Fruit fly (Drosophila melanogaster) whole organism, pupa: ENCODE results near the gene jb.
A peak's percentile ranks its signal among the peaks of the same experiment; 100 is the strongest.

Experiments
- CG10348 ChIP-seq: fragments of 200-800 bp; sonication (Bioruptor generic); IDR thresholded peaks from 2 replicates; pipeline ENCODE4 v1.3.6; 2022; ENCODE audit warnings: missing biosample characterization, missing genetic modification characterization
- CG12605 ChIP-seq: fragments of 200-800 bp; sonication (Bioruptor generic); IDR thresholded peaks from 2 replicates; pipeline ENCODE4 v1.3.6; 2022; ENCODE audit warnings: missing biosample characterization, missing genetic modification characterization
- CG13204 ChIP-seq: fragments of 200-800 bp; sonication (Bioruptor generic); optimal IDR thresholded peaks from 2 replicates; lab custom pipeline; 2018; ENCODE audit warnings: missing biosample characterization, mild to moderate bottlenecking, missing genetic modification characterization, moderate library complexity
- CG14655 ChIP-seq: fragments of 200-800 bp; sonication (Bioruptor generic); optimal IDR thresholded peaks from 3 replicates; lab custom pipeline; 2017; ENCODE audit warnings: mild to moderate bottlenecking, missing biosample characterization, missing genetic modification reagents, missing genetic modification characterization
- CG15710 ChIP-seq: fragments of 200-800 bp; sonication (Bioruptor generic); optimal IDR thresholded peaks from 2 replicates; lab custom pipeline; 2018; ENCODE audit warnings: missing biosample characterization, mild to moderate bottlenecking, missing genetic modification characterization, moderate library complexity
- CG17806 ChIP-seq: fragments of 200-800 bp; sonication (Bioruptor generic); optimal IDR thresholded peaks from 2 replicates; lab custom pipeline; 2018; ENCODE audit warnings: missing biosample characterization, mild to moderate bottlenecking, missing genetic modification characterization, moderate library complexity
- CG32121 ChIP-seq: fragments of 200-800 bp; sonication (Bioruptor generic); IDR thresholded peaks from 2 replicates; pipeline ENCODE4 v1.3.6; 2022; ENCODE audit warnings: missing biosample characterization, missing genetic modification characterization
- CG34367 ChIP-seq: fragments of 200-800 bp; sonication (Bioruptor generic); optimal IDR thresholded peaks from 2 replicates; lab custom pipeline; 2018; ENCODE audit warnings: missing biosample characterization, mild to moderate bottlenecking, missing genetic modification characterization
- CG4496 ChIP-seq: fragments of 200-800 bp; sonication (Bioruptor generic); IDR thresholded peaks from 3 replicates; pipeline ENCODE4 v1.3.6; 2022; ENCODE audit warnings: missing biosample characterization, missing genetic modification characterization
- CG8159 ChIP-seq: fragments of 200-800 bp; sonication (Bioruptor generic); optimal IDR thresholded peaks from 3 replicates; lab custom pipeline; 2018; ENCODE audit warnings: missing biosample characterization, mild to moderate bottlenecking, missing genetic modification characterization, moderate library complexity
- CG8301 ChIP-seq: fragments of 200-800 bp; sonication (Bioruptor generic); optimal IDR thresholded peaks from 2 replicates; lab custom pipeline; 2018; ENCODE audit warnings: missing biosample characterization, mild to moderate bottlenecking, missing genetic modification characterization
- CG9948 ChIP-seq: fragments of 200-800 bp; sonication (Bioruptor generic); optimal IDR thresholded peaks from 2 replicates; lab custom pipeline; 2018; ENCODE audit warnings: missing biosample characterization, mild to moderate bottlenecking, missing genetic modification characterization, moderate library complexity
- D1 ChIP-seq: fragments of 200-800 bp; sonication (Bioruptor generic); optimal IDR thresholded peaks from 2 replicates; lab custom pipeline; 2018; ENCODE audit warnings: missing biosample characterization, mild to moderate bottlenecking, missing genetic modification characterization, moderate library complexity
- EcR ChIP-seq: fragments of 200-800 bp; sonication (Bioruptor generic); optimal IDR thresholded peaks from 3 replicates; lab custom pipeline; 2019; ENCODE audit warnings: missing biosample characterization, missing genetic modification characterization, mild to moderate bottlenecking, moderate library complexity, missing genetic modification reagents
- Ets98B ChIP-seq: fragments of 200-800 bp; sonication (Bioruptor generic); IDR thresholded peaks from 2 replicates; pipeline ENCODE4 v1.3.6; 2022; ENCODE audit warnings: missing biosample characterization, missing genetic modification characterization
- Pif1A ChIP-seq: fragments of 200-800 bp; sonication (Bioruptor generic); optimal IDR thresholded peaks from 3 replicates; lab custom pipeline; 2016; ENCODE audit warnings: missing biosample characterization, missing genetic modification characterization
- Pif1B ChIP-seq: fragments of 200-800 bp; sonication (Bioruptor generic); optimal IDR thresholded peaks from 3 replicates; lab custom pipeline; 2016; ENCODE audit warnings: missing biosample characterization, missing genetic modification characterization
- Snoo ChIP-seq: fragments of 200-800 bp; sonication (Bioruptor generic); optimal IDR thresholded peaks from 3 replicates; lab custom pipeline; 2017; ENCODE audit warnings: missing biosample characterization, mild to moderate bottlenecking, missing genetic modification characterization, inconsistent platforms
- fd96Ca ChIP-seq: fragments of 200-800 bp; sonication (Bioruptor generic); IDR thresholded peaks from 3 replicates; pipeline ENCODE4 v1.3.6; 2022; ENCODE audit warnings: missing biosample characterization, missing genetic modification characterization
- gl ChIP-seq: fragments of 200-800 bp; sonication (Bioruptor generic); optimal IDR thresholded peaks from 2 replicates; lab custom pipeline; 2018; ENCODE audit warnings: missing biosample characterization, mild to moderate bottlenecking, missing genetic modification characterization
- rn ChIP-seq: fragments of 200-800 bp; sonication (Bioruptor generic); IDR thresholded peaks from 2 replicates; pipeline ENCODE4 v1.3.6; 2022; ENCODE audit warnings: missing biosample characterization, missing genetic modification characterization

The jb gene

dm6 chrX:20390706-20391105 lies at the start of gene jb:
TSS of gene jb (minus strand) at chrX:20390806.
- no peak for TF ChIP-seq gl (tag; lab: Kevin White, UChicago)
- TF ChIP-seq CG32121, result no peak
- TF ChIP-seq Ets98B (GFP tag; lab: Robert Waterston, UW), result no peak
- TF ChIP-seq CG8301, result no peak
- no peak for TF ChIP-seq CG8159 (tag; lab: Kevin White, UChicago)
- TF ChIP-seq CG15710, result no peak
- TF ChIP-seq fd96Ca, result no peak
- TF ChIP-seq CG34367 (tag; lab: Kevin White, UChicago), result no peak
- no peak for TF ChIP-seq CG12605 (GFP tag; lab: Robert Waterston, UW)
- no peak for TF ChIP-seq Pif1B (GFP tag; lab: Kevin White, UChicago)
- no peak for TF ChIP-seq rn (GFP tag; lab: Robert Waterston, UW)
- TF ChIP-seq CG14655 (GFP tag; lab: Kevin White, UChicago), result no peak

dm6 chrX:20436866-20437265 lies 46.3 kb upstream of the jb start:
- TF ChIP-seq CG8301 (no peak), CG10348 (GFP tag; lab: Robert Waterston, UW) (no peak), fd96Ca (no peak), Pif1B (GFP tag; lab: Kevin White, UChicago) (no peak), CG14655 (GFP tag; lab: Kevin White, UChicago) (no peak), CG9948 (tag; lab: Kevin White, UChicago) (no peak), CG4496 (GFP tag; lab: Robert Waterston, UW) (no peak), EcR (no peak), Ets98B (GFP tag; lab: Robert Waterston, UW) (no peak), CG17806 (tag; lab: Kevin White, UChicago) (no peak), Snoo (tag; lab: Kevin White, UChicago) (no peak), gl (tag; lab: Kevin White, UChicago) (no peak), CG15710 (no peak), rn (GFP tag; lab: Robert Waterston, UW) (no peak), Pif1A (GFP tag; lab: Kevin White, UChicago) (no peak)
- TF ChIP-seq, all 21 proteins: peak for 0

- TF ChIP-seq CG12605 (GFP tag; lab: Robert Waterston, UW) (no peak), Ets98B (GFP tag; lab: Robert Waterston, UW) (no peak), CG17806 (tag; lab: Kevin White, UChicago) (no peak), EcR (no peak), CG15710 (no peak), CG13204 (GFP tag; lab: Kevin White, UChicago) (no peak), CG8301 (no peak), CG32121 (no peak), CG8159 (tag; lab: Kevin White, UChicago) (no peak), CG4496 (GFP tag; lab: Robert Waterston, UW) (no peak), fd96Ca (no peak), Snoo (tag; lab: Kevin White, UChicago) (no peak), CG10348 (GFP tag; lab: Robert Waterston, UW) (no peak), CG34367 (tag; lab: Kevin White, UChicago) (no peak), Pif1A (GFP tag; lab: Kevin White, UChicago) (no peak), gl (tag; lab: Kevin White, UChicago) (no peak)
Measured at dm6 chrX:20434534-20434933, 43.9 kb upstream of the jb start.

- TF ChIP-seq Pif1A (GFP tag; lab: Kevin White, UChicago) (peak; percentile 2), CG13204 (GFP tag; lab: Kevin White, UChicago) (no peak), Snoo (tag; lab: Kevin White, UChicago) (no peak), CG8159 (tag; lab: Kevin White, UChicago) (peak; percentile 6), CG14655 (GFP tag; lab: Kevin White, UChicago) (peak; percentile 18), CG4496 (GFP tag; lab: Robert Waterston, UW) (peak; percentile 15; the same call in 1 of the 3 replicates)
- TF ChIP-seq, all 21 proteins: peak for 4
Measured at dm6 chrX:20433345-20434332, 43.0 kb upstream of the jb start, which contains the start of gene CG1695. TSS of gene CG1695 (plus strand) at chrX:20433950.

dm6 chrX:20429482-20430204 lies 39.0 kb upstream of the jb start, which contains the start of the genes CG11710 and mal:
TSS of gene CG11710 (minus strand) at chrX:20429673.
TSS of gene mal (plus strand) at chrX:20429675.
- TF ChIP-seq CG14655 (GFP tag; lab: Kevin White, UChicago), result no peak
- TF ChIP-seq CG9948 (tag; lab: Kevin White, UChicago), result peak; percentile 62
- TF ChIP-seq CG4496 (GFP tag; lab: Robert Waterston, UW), result peak; percentile 70
- 0 out of 2 replicates have a peak, but pooled peaks have one; percentile 22 for TF ChIP-seq CG10348 (GFP tag; lab: Robert Waterston, UW)
- peak; percentile 76 for TF ChIP-seq CG17806 (tag; lab: Kevin White, UChicago)
- TF ChIP-seq CG15710, result peak; percentile 75
- TF ChIP-seq CG32121, result peak; percentile 79
- no peak for TF ChIP-seq D1 (tag; lab: Kevin White, UChicago)
- no peak for TF ChIP-seq rn (GFP tag; lab: Robert Waterston, UW)
- no peak for TF ChIP-seq CG13204 (GFP tag; lab: Kevin White, UChicago)
- TF ChIP-seq CG12605 (GFP tag; lab: Robert Waterston, UW), result no peak
- TF ChIP-seq Pif1B (GFP tag; lab: Kevin White, UChicago), result peak; percentile 85
- peak; percentile 48 for TF ChIP-seq CG34367 (tag; lab: Kevin White, UChicago)
- TF ChIP-seq fd96Ca, result peak; percentile 72
- peak; percentile 60 for TF ChIP-seq Ets98B (GFP tag; lab: Robert Waterston, UW)
- no peak for TF ChIP-seq EcR
- TF ChIP-seq Snoo (tag; lab: Kevin White, UChicago), result peak; percentile 71
- TF ChIP-seq gl (tag; lab: Kevin White, UChicago), result peak; percentile 69
- peak; percentile 88 for TF ChIP-seq CG8159 (tag; lab: Kevin White, UChicago)
- TF ChIP-seq CG8301, result peak; percentile 83
- no peak for TF ChIP-seq Pif1A (GFP tag; lab: Kevin White, UChicago)
- TF ChIP-seq, all 21 proteins: peak for 14
